Worm (Caenorhabditis elegans) whole organism, early embryonic: ENCODE results near the gene C27H5.2.

Experiments
- F13C5.2 ChIP-seq: sonication (generic microtip); optimal IDR thresholded peaks from 2 replicates; lab custom pipeline; 2017; ENCODE audit warnings: mild to moderate bottlenecking, missing genetic modification characterization, inconsistent platforms, missing compliant biosample characterization
- aly-1 ChIP-seq: sonication (generic microtip); optimal IDR thresholded peaks from 2 replicates; lab custom pipeline; 2016; ENCODE audit warnings: missing genetic modification characterization, missing compliant biosample characterization
- ama-1 ChIP-seq: fragments of 150-350 bp; optimal IDR thresholded peaks from 2 replicates; lab custom pipeline; 2014
- ets-7 ChIP-seq: sonication (generic microtip); optimal IDR thresholded peaks from 2 replicates; lab custom pipeline; 2016; ENCODE audit warnings: missing genotype, missing genetic modification characterization, missing compliant biosample characterization
- flt-1 ChIP-seq: fragments of 200-800 bp; sonication (Bioruptor generic); IDR thresholded peaks from 2 replicates; pipeline ENCODE4 v1.3.6; 2022; ENCODE audit warnings: missing genetic modification characterization, missing compliant biosample characterization
- hmbx-1 ChIP-seq: sonication (generic microtip); optimal IDR thresholded peaks from 2 replicates; lab custom pipeline; 2016; ENCODE audit warnings: mild to moderate bottlenecking, missing genetic modification characterization, missing compliant biosample characterization
- tbx-37 ChIP-seq: fragments of 200-800 bp; sonication (Bioruptor generic); conservative IDR thresholded peaks from 2 replicates; pipeline ENCODE4 v1.3.6; 2022; ENCODE audit warnings: missing genetic modification reagents, missing genetic modification characterization, missing compliant biosample characterization

DNA sequence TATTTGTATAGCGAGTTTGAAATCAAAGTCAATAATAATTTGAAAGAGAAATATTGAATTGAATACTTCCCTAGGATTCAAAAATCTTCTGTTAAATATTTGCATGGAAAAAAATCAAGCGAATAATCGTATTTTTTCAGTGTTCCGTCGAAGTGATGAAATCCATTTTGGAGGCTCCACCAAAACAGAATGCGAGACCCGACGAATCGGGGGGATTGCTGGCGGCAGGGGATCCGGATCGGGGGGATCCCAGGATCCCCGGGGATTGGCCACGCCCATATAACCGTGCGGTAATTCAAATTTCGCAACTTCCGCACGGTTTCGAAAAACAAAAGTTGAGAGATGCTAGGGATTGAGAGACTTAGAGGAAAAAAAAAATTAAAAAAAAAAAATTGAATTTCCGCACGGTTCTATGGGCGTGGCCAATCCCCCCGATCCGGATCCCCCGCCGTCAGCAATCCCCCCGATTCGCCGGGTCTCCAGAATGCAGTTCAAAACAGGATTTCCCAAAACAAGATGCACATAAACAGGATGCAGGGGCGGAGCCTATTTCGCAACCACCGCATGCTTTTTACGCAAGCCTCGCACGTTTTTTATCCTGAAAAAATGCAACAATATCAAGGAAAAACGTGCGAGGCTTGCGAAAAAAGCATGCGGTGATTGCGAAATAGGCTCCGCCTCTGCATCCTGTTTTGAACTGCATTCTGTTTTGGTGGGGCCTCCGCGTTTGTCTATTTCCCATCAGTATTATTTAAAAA lies 32.5 kb upstream of the C27H5.2 start, which contains the start of gene F10E7.11:
- TF ChIP-seq hmbx-1 (tag; lab: Kevin White, UChicago) (no peak), F13C5.2 (tag; lab: Kevin White, UChicago) (no peak), ama-1 (lab: Kevin White, UChicago) (no peak), tbx-37 (GFP tag; lab: Robert Waterston, UW) (no peak), flt-1 (GFP tag; lab: Robert Waterston, UW) (no peak), aly-1 (tag; lab: Kevin White, UChicago) (no peak), ets-7 (tag; lab: Kevin White, UChicago) (no peak)
